Worm (Caenorhabditis elegans): ENCODE results near the gene F15G9.1.

- TF ChIP-seq ztf-23 (GFP tag; IDR thresholded peaks at IDR 0.05) = no peak
- no peak for TF ChIP-seq ref-1 (GFP tag; conservative IDR thresholded peaks at IDR 0.05)
These were observed 8.5 kb upstream of the F15G9.1 start for ce11 chrX:9697655-9698054.
